Fruit fly (Drosophila melanogaster): ENCODE results near the gene rg.

Gene rg

dm6 chrX:5087748-5088147, 2.2 kb downstream of the rg start:
- TF ChIP-seq CG5204 (GFP tag; optimal IDR thresholded peaks at IDR 0.05), result no peak

DNA sequence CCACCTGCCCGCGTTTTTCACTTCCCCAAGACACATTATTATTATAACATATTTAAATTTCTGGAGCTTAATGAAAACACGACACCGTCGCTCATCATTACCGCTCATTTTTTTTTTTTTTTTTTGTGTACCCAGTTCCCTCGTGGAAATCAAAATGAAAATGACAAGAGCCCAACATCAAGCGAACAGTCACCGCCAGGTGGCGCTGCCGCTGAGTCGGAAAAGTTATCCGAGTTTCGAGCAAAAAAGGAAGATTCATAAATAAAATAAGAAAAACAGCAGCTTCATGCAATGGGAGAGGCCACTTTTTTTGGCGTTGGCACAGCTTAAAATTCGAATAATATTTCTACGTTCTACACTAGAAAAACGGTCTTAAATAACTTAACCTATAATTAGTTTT, 5.6 kb downstream of the rg start:
- TF ChIP-seq Clk (GFP tag; optimal IDR thresholded peaks at IDR 0.05), result no peak
- peak; percentile 56 for TF ChIP-seq kay (GFP tag; ENCODE audit: borderline replicate concordance)

DNA sequence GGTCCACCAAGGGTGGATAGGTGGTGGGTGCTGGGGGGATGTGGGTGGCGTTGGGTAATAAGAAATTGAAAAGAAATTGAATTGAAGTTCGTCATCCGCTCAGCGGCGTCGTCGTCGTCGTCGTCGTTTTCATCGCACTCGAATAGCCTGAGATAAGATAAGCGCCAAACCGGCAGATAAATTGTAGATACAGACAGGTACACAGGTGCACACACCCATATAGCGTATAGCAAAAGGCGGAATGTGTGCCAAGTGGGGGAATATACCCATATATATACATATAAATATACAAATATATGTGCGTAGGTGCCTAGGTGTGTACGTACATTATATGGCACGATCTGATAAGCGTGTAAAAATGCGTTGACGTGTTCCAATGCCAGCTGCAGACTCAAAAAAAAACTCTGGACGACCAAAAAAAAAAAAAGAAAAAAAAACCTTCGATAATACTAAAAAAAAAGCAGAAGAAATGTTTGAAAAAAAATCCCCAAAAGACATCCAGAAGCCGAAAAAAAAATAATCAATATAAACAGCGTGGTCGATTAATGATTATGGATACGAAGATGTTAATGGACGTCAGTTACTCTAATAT, 6.3 kb downstream of the rg start:
- TF ChIP-seq CG11617 (GFP tag; optimal IDR thresholded peaks at IDR 0.05), result no peak
- peak; percentile 10 for TF ChIP-seq kay (GFP tag; ENCODE audit: borderline replicate concordance)
- no peak for TF ChIP-seq pad (GFP tag; optimal IDR thresholded peaks at IDR 0.05)
- TF ChIP-seq CG12768 (GFP tag; optimal IDR thresholded peaks at IDR 0.05), result no peak
- TF ChIP-seq Mnt (GFP tag; optimal IDR thresholded peaks at IDR 0.05), result no peak
- TF ChIP-seq Hr96 (GFP tag; optimal IDR thresholded peaks at IDR 0.05), result no peak

- TF ChIP-seq CG5204 (GFP tag; optimal IDR thresholded peaks at IDR 0.05) (no peak), CG14711 (tag; optimal IDR thresholded peaks at IDR 0.05) (no peak), bab1 (GFP tag; optimal IDR thresholded peaks at IDR 0.05) (no peak), kay (GFP tag; ENCODE audit: borderline replicate concordance) (no peak), cnc (optimal IDR thresholded peaks at IDR 0.05) (no peak), CG7101 (tag; optimal IDR thresholded peaks at IDR 0.05) (no peak), Mnt (GFP tag; optimal IDR thresholded peaks at IDR 0.05) (no peak), tj (GFP tag; optimal IDR thresholded peaks at IDR 0.05) (no peak), CG7045 (GFP tag; optimal IDR thresholded peaks at IDR 0.05) (no peak), cic (GFP tag; optimal IDR thresholded peaks at IDR 0.05) (no peak), CG12768 (GFP tag; optimal IDR thresholded peaks at IDR 0.05) (no peak), CG11617 (GFP tag; optimal IDR thresholded peaks at IDR 0.05) (no peak)
These were observed 8.4 kb downstream of the rg start for dm6 chrX:5093924-5094323.

DNA sequence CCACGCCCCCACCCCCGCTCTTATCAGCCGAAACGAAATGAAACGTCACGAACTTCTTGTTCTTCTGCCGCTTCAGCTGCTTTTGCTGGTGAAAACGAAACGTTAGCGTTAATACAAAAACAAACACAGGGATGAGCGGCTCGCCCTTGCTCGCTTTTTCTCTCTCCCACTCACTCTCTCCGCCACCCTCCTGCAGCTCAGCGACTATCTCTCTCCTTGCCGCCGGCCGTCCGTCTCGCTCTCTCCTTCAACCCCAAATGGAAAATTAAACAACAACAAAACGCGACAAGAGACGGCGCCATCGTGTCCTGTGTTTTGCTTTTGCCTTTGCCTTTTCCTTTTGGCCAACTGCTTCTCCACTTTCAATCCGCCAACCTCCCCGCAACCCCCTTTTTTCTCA, 8.8 kb downstream of the rg start:
- TF ChIP-seq CG7045 (GFP tag; optimal IDR thresholded peaks at IDR 0.05), result no peak
- TF ChIP-seq bab1 (GFP tag; optimal IDR thresholded peaks at IDR 0.05), result no peak
- TF ChIP-seq pad (GFP tag; optimal IDR thresholded peaks at IDR 0.05), result no peak
- no peak for TF ChIP-seq toe (GFP tag; optimal IDR thresholded peaks at IDR 0.05)
- TF ChIP-seq CG1620 (GFP tag; optimal IDR thresholded peaks at IDR 0.05), result no peak
- no peak for TF ChIP-seq CG7101 (tag; optimal IDR thresholded peaks at IDR 0.05)
- TF ChIP-seq cic (GFP tag; optimal IDR thresholded peaks at IDR 0.05), result no peak
- TF ChIP-seq CG14711 (tag; optimal IDR thresholded peaks at IDR 0.05), result no peak
- TF ChIP-seq Crg-1 (GFP tag; optimal IDR thresholded peaks at IDR 0.05), result no peak

dm6 chrX:5095620-5096019, 10.1 kb downstream of the rg start:
- no peak for TF ChIP-seq cic (GFP tag; optimal IDR thresholded peaks at IDR 0.05)
- TF ChIP-seq CG12768 (GFP tag; optimal IDR thresholded peaks at IDR 0.05), result no peak
- no peak for TF ChIP-seq Mnt (GFP tag; optimal IDR thresholded peaks at IDR 0.05)
- TF ChIP-seq CG7101 (tag; optimal IDR thresholded peaks at IDR 0.05), result no peak
- TF ChIP-seq bab1 (GFP tag; optimal IDR thresholded peaks at IDR 0.05), result no peak
- no peak for TF ChIP-seq CG33017 (tag; optimal IDR thresholded peaks at IDR 0.05)
- no peak for TF ChIP-seq CG11617 (GFP tag; optimal IDR thresholded peaks at IDR 0.05)
- no peak for TF ChIP-seq CG7045 (GFP tag; optimal IDR thresholded peaks at IDR 0.05)
- TF ChIP-seq pad (GFP tag; optimal IDR thresholded peaks at IDR 0.05), result no peak
- no peak for TF ChIP-seq kay (GFP tag; ENCODE audit: borderline replicate concordance)

DNA sequence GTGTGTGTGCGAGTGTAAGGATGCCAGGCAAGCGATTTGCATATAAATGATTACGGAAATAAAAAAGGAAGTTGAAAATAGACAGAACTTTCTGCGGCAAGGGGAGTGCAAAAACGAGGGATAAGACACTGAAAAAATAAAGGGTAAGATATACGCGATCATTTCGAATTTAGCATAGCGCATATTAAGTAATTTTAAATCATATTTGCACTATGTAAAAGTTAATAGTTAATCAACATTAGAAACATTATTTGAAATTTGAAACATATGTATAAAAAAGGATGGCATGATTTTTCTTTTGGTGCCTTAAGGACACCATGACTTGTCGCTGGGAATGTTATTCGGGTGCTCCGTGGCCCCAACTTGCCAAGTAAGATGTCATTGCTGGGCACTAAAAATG, 27.5 kb downstream of the rg start:
- TF ChIP-seq CG14711 (tag; optimal IDR thresholded peaks at IDR 0.05), result no peak

DNA sequence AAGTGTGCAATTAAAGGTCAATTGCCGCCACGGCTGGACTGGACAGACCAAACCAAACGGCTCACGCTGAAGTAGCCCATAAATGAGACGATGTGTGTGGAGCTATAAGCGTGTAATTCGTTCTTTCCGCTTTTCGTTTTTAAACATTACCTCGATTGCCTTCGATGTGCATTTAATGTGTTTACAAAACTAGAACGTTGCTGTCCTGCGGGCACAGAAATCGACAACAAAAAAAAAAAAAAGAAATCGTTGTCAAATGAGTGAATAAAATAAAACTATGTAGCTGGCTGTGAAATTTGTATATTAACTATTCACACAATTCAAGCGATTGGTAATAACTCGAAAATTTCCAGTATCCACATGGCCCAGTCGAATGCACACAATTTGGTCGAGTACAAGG, 46.0 kb downstream of the rg start, which contains the start of gene Rpn13R:
Gene Rpn13R (plus strand): TSS at position 301 of the 400 bp plus-strand sequence.
- TF ChIP-seq toe (GFP tag; optimal IDR thresholded peaks at IDR 0.05), result no peak
- TF ChIP-seq CG1620 (GFP tag; optimal IDR thresholded peaks at IDR 0.05), result no peak
- no peak for TF ChIP-seq Clk (GFP tag; optimal IDR thresholded peaks at IDR 0.05)

dm6 chrX:5143810-5144209, 58.3 kb downstream of the rg start:
- TF ChIP-seq CG33017 (tag; optimal IDR thresholded peaks at IDR 0.05) (no peak), CG11617 (GFP tag; optimal IDR thresholded peaks at IDR 0.05) (no peak), pad (GFP tag; optimal IDR thresholded peaks at IDR 0.05) (no peak), CG12768 (GFP tag; optimal IDR thresholded peaks at IDR 0.05) (no peak), CG7101 (tag; optimal IDR thresholded peaks at IDR 0.05) (no peak), Clk (GFP tag; optimal IDR thresholded peaks at IDR 0.05) (no peak), ovo (GFP tag; optimal IDR thresholded peaks at IDR 0.05) (no peak)
